Fruit fly (Drosophila melanogaster) whole organism, larva: ENCODE results near the gene Scp2.

Experiments
- noc ChIP-seq: fragments of 200-800 bp; sonication (Bioruptor generic); optimal IDR thresholded peaks from 3 replicates; lab custom pipeline; 2019; ENCODE audit warnings: missing biosample characterization, mild to moderate bottlenecking, missing genetic modification characterization, moderate library complexity

Gene Scp2

DNA sequence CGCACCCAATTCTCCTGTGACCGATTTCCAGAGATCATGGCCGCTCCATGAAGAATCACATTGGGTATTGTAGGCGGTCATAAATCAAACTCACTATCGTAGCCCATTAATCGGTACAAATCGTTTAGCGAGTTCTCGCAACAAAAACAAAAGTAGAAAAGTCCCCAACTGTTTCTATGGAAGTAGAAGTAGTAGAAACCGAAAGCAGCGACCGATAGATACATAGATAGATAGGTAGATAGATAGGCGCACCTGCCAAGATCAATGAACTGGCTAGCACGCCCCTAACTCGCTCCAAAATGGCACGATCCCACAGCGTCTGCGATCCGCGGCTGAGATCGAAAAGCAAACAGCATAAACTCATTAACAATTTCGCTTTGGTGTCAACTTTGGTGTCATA is 17.3 kb upstream of the Scp2 start:
- no peak for TF ChIP-seq noc (tag; lab: Kevin White, UChicago)

DNA sequence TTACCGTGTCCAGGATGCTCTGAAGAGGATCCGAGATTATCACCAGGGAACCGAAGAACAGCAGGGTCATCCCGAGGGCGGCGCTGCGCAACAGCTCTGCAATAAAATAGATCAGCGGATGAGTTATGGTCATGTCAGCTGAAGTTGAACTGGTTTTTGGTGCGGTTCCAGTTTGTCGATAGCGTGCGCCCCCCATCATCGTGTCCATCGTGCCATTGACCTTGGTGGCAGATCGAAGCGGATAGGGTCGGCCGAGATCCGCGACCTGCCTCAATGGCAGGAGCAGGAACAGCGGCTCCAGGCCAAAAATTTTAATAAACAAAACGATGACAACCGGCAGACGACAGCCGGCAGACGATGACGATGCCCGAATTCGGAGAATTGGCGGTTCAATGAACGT is 16.2 kb upstream of the Scp2 start:
- no peak for TF ChIP-seq noc (tag; lab: Kevin White, UChicago)

DNA sequence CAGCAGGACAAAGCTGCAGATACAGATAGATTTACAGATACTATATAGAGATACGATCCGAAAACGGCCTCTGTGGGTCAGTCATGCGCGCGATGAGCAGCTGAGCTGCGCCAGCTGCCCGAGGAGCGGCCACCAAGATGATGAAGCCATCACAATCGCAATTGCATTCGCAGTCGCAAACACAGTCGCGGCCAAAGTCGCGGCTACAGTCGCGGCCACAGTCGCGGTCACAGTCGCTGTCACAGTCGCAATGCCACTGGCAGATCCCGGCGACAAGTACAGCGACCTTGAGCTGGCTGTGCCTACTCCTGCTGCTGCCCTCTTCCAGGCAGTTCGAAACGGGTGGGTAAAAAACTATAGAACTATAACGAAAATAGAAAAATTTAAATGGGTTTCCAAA is 11.5 kb upstream of the Scp2 start:
- no peak for TF ChIP-seq noc (tag; lab: Kevin White, UChicago)

DNA sequence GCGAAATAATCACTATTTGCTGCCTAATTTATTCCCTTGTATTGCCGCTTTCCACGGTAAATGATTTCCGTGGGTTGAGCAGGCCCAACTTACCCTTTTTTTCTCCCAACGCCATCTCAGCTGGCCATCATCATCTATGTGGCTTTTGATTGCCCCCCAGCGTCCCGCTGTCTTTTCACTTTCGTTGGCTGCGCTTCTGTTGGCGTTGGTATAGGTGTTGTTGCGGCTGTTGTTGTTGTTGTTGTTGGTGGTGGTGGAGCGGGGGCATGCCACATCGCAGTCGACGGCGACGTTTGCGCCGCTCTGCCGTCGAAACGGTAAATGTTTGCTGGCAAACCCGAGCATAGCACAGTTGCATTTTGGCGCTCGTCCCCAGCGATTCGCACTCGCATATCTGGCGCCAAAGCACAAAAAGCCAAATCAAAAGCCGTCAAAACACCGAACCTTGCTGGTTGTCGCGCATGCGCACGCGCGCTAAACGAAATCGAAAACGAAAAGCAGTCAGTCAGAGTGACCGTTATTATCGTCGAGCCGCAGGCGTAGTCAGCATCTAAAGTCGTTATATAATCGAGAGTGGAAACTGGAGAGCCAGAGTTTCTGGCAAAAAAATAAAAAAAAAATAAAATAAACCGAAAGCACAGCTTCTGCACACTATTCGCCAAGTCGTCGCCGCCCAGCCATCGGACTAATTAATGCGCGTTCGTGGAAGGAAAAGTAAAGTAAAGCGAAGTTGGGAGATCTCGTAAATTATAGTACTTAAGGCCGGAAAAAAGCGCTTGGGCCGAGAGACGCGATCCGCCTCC is 10.8 kb upstream of the Scp2 start, which contains the start of gene CG14892:
Gene CG14892, plus strand, starts transcription at position 359 of the 803 bp plus-strand sequence.
- no peak for TF ChIP-seq noc (tag; lab: Kevin White, UChicago)

DNA sequence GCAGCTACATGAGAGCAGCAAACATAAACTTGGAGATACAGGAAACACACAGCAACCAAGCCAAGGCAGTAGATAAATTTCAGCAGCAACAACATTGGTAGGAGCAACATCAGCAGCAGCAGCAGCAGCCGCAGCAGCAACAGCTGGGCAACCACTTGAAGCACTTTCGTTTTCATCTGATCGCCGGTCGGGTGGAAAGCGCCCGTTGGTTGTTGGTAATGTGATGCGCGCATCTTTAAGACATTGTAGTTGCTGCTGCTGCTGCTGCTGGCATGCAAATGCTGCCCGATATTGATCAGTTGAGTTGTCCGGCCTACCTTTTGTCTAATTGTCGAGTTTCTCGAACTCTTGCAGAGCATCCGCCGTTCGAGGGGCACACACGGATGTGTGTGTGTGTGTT is 7.9 kb upstream of the Scp2 start:
- TF ChIP-seq noc (tag; lab: Kevin White, UChicago) = no peak

DNA sequence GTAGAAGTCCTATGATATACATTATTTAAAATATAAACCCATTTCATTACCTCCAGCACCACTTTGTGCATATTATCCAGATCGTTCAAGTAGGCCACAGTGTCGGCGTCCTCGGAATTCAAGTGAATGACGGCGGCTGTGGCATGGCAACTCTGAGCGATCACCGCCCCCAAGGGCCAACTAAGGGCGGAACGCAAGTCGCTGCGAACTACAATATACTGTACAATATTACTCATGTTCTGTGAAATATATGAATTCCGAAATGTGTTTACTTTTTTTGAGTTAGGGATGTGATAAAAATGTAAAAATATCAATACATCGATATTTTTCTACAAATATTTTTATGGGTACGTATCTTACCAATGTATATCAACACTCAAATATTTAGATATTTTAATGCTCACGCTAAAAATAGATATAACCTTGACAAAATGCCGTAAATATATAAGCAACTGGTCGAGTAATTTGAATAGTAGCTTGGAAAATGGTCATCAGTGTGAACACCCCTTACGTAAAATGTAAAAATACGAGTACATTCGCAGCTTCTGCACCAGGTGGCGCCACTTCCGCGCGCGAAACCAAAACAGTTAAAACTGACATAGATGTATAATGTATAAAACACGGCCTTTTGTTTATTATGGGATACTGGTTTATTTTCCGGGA is 9.8 kb downstream of the Scp2 start, which contains the start of gene CG14903:
Gene CG14903, minus strand, starts transcription at position 270 of the 663 bp plus-strand sequence.
- no peak for TF ChIP-seq noc (tag; lab: Kevin White, UChicago)

DNA sequence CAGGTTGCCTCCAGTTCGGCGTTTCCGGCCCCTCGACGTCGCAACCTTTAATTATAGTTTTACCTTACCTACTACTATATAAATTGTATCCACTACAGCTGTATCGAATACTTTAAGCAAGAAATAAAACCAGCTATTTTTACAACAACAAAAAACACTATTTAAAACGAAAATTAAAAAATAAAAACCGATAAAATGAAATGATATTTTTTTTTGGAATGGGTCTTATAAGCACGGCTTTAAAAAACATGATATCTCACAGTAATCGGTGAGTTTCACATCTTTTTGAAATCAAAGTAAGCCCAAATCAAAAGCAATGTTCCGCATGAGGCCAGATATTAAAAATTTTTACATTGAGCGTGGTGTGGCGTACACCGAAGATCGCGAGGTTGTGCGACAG is 12.2 kb downstream of the Scp2 start, which contains the start of gene CG14891:
Gene CG14891, plus strand, starts transcription at position 301 of the 400 bp plus-strand sequence.
- TF ChIP-seq noc (tag; lab: Kevin White, UChicago) = no peak

DNA sequence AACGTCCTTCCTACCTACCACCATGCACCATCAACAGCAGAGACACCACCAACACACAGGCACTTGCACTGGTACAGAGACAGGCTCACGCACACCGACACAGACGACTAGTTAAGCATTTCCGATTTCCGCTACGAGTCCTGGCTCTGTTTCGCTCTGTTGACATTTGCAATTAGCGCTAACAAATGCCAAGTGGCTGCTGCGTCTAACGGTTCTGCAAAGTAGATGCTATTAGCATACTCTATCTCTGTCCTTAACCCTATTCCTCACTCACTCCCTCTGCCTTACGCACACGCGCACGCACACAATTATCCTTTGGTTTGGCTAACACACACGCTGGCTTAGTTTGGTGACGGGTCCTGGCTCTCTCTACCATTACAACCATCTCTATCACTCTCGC is 13.0 kb downstream of the Scp2 start:
- TF ChIP-seq noc (tag; lab: Kevin White, UChicago) = no peak

DNA sequence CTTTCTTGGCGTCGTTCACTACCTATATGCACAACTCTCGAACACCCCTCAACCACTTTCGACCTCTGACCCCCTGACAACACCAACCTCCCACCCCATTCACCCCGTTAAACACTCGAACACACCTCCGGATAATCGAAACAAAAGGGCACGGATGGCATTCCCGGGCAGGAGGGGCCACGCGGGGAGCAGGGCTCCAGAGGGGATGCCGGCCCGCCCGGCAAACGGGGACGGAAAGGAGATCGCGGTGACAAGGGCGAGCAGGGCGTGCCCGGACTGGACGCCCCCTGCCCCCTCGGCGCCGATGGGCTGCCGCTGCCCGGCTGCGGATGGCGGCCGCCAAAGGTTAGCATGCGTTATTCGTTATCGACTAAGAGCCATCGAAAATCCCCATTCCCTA is 14.1 kb downstream of the Scp2 start:
- TF ChIP-seq noc (tag; lab: Kevin White, UChicago) = no peak

DNA sequence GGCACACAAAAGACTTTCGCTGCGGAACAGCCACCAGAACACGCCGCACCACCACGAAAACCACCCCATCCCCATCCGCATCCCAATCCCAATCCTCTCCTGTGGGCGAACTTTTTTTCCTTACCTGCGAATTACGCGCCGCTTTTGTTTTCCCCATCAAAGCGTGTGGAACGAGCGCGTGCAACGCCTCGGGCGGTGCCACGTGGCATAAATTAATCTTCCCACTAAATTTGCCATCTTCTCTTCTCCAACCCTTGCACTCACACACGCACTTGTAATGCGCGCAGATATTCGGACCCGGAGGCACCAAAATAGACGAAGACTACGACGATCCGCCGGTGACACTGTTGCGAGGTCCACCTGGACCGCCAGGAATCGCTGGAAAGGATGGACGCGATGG is 18.7 kb downstream of the Scp2 start:
- no peak for TF ChIP-seq noc (tag; lab: Kevin White, UChicago)

DNA sequence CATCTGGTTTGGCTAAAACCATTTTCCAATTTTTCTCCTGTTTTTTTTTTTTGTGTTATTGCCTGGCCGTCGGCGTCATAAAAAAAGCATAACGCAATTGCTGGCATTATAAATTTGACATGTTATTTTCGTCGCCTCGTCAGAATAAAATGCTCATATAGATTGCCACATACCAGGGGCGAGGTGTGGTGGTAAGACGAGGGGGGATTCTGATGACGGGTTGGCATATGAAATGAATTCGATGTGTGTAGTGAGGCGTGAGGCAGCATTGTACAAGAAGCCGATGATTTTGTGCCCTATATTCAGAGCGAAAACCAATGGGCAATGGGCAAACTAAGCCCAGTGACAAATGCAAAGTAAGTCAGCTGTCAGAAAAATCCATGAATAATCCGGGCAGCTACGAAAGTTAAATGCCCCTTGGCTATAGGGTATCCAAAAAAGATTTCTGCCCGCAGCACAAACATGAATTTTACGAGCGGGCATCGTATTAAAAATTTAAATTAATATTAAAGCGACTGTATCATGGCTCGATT is 24.8 kb downstream of the Scp2 start:
- no peak for TF ChIP-seq noc (tag; lab: Kevin White, UChicago)

DNA sequence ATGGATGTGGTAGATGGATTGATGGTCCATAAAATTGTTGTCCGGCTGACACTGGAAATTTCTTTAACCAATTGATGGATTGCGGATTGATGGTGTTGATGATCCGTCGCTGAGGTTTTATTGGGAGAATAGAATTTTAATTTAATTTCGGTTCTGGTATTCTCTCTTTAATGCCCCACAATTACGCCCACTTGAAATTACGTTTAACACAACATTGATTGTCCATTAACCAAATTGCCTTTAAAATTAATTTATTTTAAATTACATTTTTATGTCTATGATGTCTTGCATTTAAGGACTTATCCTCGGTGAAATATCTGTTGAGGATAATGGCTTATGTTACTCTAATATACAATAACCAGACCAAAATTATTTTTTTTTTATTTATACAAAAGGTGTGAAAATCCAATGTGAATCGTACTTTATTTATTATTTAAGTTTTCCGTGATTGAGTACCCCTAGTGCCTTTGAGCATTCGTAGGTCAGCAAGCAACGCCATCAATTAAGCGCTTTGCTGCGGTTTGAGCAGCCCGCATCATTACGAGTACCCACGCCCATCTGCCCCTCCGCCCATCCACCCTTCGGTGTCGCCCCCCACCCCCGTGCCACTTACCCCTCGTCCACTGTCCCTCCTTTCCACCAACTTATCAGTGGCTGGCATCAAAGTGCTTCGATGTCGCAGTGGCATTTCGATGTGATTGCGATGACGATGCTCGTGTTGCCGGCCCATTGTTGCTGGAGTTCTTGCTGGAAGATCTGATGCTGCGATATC is 29.8 kb downstream of the Scp2 start:
- TF ChIP-seq noc (tag; lab: Kevin White, UChicago) = no peak

DNA sequence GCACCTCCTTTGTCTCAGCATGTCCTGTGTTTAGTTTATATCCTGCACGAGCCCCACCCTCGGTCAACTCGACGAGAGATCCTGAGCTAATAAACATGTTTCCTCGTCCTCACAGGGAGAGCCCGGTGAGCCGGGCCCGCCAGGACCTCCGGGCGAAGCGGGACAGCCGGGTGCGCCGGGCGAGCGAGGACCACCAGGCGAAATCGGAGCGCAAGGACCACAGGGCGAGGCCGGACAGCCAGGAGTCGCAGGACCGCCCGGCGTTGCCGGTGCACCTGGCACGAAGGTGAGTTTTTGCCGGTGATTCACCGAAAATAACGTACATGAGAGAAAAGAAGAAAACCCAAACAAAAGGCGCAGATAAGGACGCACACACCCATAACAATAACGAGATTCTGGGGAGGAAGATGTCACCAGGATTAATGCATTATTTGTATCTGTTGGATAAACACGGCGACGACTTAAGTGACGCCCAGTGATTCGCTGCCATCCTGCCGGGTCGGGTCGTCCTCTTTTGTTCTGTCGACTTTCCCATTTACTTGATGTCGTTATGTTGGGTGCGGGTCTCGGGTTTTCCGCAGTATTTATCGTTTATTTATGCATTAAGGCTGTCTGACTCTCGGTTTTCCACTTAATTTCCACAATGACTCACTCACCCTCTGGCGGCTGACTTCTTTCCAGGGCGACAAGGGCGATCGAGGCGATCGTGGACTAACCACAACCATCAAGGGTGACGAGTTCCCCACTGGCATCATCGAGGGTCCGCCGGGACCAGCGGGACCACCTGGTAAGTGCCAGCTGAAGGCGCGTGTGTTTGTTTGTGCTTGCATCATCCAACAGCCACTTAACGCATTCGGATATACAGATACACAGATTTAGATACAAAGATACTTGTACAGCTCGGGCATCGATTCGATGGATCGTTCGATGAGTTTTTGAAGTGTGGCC is 31.5 kb downstream of the Scp2 start:
- no peak for TF ChIP-seq noc (tag; lab: Kevin White, UChicago)

DNA sequence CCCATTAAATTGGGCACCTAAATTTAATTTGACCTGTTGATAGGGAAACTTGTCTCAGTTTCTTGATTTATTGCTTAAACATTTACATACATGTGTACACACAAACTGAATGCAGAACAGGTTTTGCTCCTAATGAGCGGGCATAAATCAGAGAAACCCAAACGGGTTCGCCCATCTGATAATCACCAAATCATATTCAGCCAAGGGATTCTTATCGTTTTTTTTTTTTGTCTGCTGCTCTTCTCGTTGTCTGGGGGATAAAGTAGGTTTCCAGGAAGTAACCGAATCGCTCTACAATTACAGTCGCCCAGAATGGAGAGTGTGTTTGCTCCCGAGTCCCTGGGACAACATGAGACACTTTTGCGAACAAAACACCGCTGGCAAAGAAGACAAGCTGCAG is 37.8 kb downstream of the Scp2 start:
- TF ChIP-seq noc (tag; lab: Kevin White, UChicago) = no peak

DNA sequence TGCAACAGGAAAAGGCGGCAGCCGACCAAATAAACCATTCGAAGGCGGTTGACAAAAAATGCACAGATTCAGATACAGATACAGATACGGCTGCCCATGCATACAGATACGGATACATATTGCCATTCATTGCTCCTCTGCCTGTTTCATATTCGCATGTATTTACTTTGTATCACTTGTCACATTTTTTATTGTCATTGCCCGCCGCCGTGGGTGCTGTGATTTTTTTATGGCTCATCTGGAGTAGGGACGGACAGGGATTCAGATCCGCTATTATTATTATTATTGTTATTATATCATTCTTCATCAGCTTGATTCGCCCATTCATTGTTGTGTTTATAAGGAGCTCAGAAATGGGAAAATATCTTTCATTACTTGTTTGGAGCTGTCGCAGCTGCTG is 40.9 kb downstream of the Scp2 start:
- TF ChIP-seq noc (tag; lab: Kevin White, UChicago) = no peak
